Worm (Caenorhabditis elegans) whole organism, young adult: ENCODE measurements around the gene adah-1.

Source experiments
- D2030.7 ChIP-seq: fragments of 200-800 bp; sonication (Bioruptor generic); IDR thresholded peaks from 2 replicates; pipeline ENCODE4 v1.3.6; 2022; ENCODE audit warnings: missing genetic modification reagents, missing genetic modification characterization, missing compliant biosample characterization
- F55B11.4 ChIP-seq: sonication (generic microtip); optimal IDR thresholded peaks from 2 replicates; lab custom pipeline; 2016; ENCODE audit warnings: missing compliant biosample characterization, missing genetic modification characterization, borderline replicate concordance; ENCODE audit not compliant: insufficient read depth
- Y95B8A.8 ChIP-seq: fragments of 200-800 bp; sonication (Bioruptor generic); IDR thresholded peaks from 2 replicates; pipeline ENCODE4 v1.3.6; 2022; ENCODE audit warnings: missing genetic modification reagents, missing genetic modification characterization, missing compliant biosample characterization
- efl-1 ChIP-seq: fragments of 150-350 bp; optimal IDR thresholded peaks from 2 replicates; lab custom pipeline; 2014; ENCODE audit warnings: missing biosample characterization, missing genetic modification reagents, missing genetic modification characterization
- nfya-1 ChIP-seq: sonication (generic microtip); optimal IDR thresholded peaks from 2 replicates; lab custom pipeline; 2017; ENCODE audit warnings: antibody characterized with exemption, missing compliant biosample characterization, missing genetic modification characterization, borderline replicate concordance; ENCODE audit not compliant: insufficient read depth
- somi-1 ChIP-seq: fragments of 200-800 bp; sonication (Bioruptor generic); optimal IDR thresholded peaks from 2 replicates; lab custom pipeline; 2018; ENCODE audit warnings: mild to moderate bottlenecking, missing genetic modification characterization, missing compliant biosample characterization
- sptf-2 ChIP-seq: fragments of 200-800 bp; sonication (Bioruptor generic); optimal IDR thresholded peaks from 2 replicates; lab custom pipeline; 2018; ENCODE audit warnings: mild to moderate bottlenecking, missing genetic modification characterization, missing compliant biosample characterization
- tbx-9 ChIP-seq: sonication (generic microtip); optimal IDR thresholded peaks from 2 replicates; lab custom pipeline; 2016; ENCODE audit warnings: borderline replicate concordance, missing genetic modification characterization, inconsistent platforms, missing compliant biosample characterization

DNA sequence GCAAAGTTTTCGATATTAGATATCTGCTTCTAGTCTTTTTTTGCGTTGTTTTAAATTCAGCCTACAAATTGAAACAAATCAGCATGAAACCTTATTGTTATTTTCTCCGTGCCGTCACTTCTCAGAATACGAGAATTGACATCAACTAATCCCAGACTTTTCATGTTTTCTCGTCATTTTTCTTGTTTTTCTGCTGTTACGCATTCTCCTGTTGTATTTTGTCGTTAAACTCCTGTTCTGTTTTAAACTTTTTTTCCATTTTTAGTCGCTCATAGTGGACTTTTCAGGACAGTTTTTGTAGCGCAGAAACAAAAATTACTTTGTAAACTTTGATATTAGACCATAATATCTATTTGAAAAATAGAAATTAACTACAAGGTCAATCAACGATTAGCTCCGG is 1.8 kb upstream of the adah-1 start:
- TF ChIP-seq Y95B8A.8 (GFP tag; lab: Robert Waterston, UW) (no peak), sptf-2 (GFP tag; lab: Kevin White, UChicago) (no peak), nfya-1 (no peak), D2030.7 (GFP tag; lab: Robert Waterston, UW) (no peak), somi-1 (GFP tag; lab: Kevin White, UChicago) (no peak), efl-1 (no peak), tbx-9 (tag; lab: Kevin White, UChicago) (no peak), F55B11.4 (no peak)
